Fruit fly (Drosophila melanogaster): ENCODE measurements around the gene Sry-delta.

Sry-delta gene

DNA sequence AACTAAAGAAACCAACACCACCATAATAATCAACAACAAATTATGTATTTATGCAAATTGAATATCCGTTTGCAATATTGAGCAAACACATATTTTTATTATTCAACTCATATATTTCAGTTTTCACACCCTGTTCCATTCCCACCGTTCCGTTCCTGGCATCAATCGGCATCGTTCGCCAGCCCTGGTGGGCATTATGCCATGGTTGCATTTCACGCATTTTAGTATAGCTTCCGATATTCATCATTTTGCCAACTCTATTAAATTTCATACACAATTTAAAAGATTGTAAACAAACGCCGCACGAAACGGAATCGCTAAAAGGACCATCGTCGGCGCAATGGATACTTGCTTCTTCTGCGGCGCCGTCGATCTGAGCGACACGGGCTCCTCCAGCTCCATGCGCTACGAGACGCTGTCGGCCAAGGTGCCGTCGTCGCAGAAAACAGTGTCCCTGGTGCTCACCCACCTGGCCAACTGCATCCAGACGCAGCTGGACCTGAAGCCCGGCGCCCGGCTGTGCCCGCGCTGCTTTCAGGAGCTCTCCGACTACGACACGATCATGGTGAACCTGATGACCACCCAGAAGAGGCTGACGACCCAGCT lies at the start of gene Sry-delta (continued):
- no peak for TF ChIP-seq hkb (optimal IDR thresholded peaks at IDR 0.05)
- peak; percentile 75 for TF ChIP-seq hkb (GFP tag; IDR thresholded peaks at IDR 0.05)
- TF ChIP-seq Dp (GFP tag; optimal IDR thresholded peaks at IDR 0.05), result peak; percentile 56
- TF ChIP-seq Gsc (GFP tag; IDR thresholded peaks at IDR 0.05), result no peak
- TF ChIP-seq Doc2 (GFP tag; IDR thresholded peaks at IDR 0.05), result no peak
- TF ChIP-seq CG7372 (GFP tag; IDR thresholded peaks at IDR 0.05), result peak; percentile 44; the same call in 1 of the 2 replicates
- TF ChIP-seq Ravus (GFP tag; IDR thresholded peaks at IDR 0.05), result 0 out of 2 replicates have a peak, but pooled peaks have one; percentile 2
- peak; percentile 79 for TF ChIP-seq Dll (GFP tag; IDR thresholded peaks at IDR 0.05; ENCODE audit: partially characterized antibody)
- no peak for TF ChIP-seq Lpt (GFP tag; optimal IDR thresholded peaks at IDR 0.05)
- TF ChIP-seq Mad (GFP tag; optimal IDR thresholded peaks at IDR 0.05), result peak; percentile 73
- no peak for TF ChIP-seq CG6854 (GFP tag; optimal IDR thresholded peaks at IDR 0.05)
- TF ChIP-seq CG11696 (GFP tag; IDR thresholded peaks at IDR 0.05), result no peak
- no peak for TF ChIP-seq Dfd (GFP tag; optimal IDR thresholded peaks at IDR 0.05)
- peak; percentile 50 for TF ChIP-seq onecut (GFP tag; IDR thresholded peaks at IDR 0.05)
- TF ChIP-seq CG17385 (GFP tag; optimal IDR thresholded peaks at IDR 0.05), result no peak
- TF ChIP-seq PHDP (tag; optimal IDR thresholded peaks at IDR 0.05), result peak; percentile 72
- peak; percentile 84 for TF ChIP-seq bab2 (GFP tag; optimal IDR thresholded peaks at IDR 0.05)
- TF ChIP-seq wdn (GFP tag; IDR thresholded peaks at IDR 0.05), result peak; percentile 56; the same call in 1 of the 2 replicates
- no peak for TF ChIP-seq CG8478 (optimal IDR thresholded peaks at IDR 0.05)
- TF ChIP-seq tio (GFP tag; optimal IDR thresholded peaks at IDR 0.05), result no peak
- peak in 1 of 2 experiments; percentile 88 for TF ChIP-seq Hr51 (GFP tag; optimal IDR thresholded peaks at IDR 0.05)
- TF ChIP-seq CG16815 (GFP tag; optimal IDR thresholded peaks at IDR 0.05), result peak; percentile 42
- peak; percentile 93 for TF ChIP-seq CG2120 (GFP tag; optimal IDR thresholded peaks at IDR 0.05)
- peak; percentile 48; the same call in 1 of the 3 replicates for TF ChIP-seq CG6175 (GFP tag; IDR thresholded peaks at IDR 0.05)
- TF ChIP-seq mirr (GFP tag; optimal IDR thresholded peaks at IDR 0.05), result peak; percentile 82
- no peak for TF ChIP-seq CG5180 (GFP tag; optimal IDR thresholded peaks at IDR 0.05)
- no peak for TF ChIP-seq D (optimal IDR thresholded peaks at IDR 0.05)
- peak; percentile 37 for TF ChIP-seq D (GFP tag; optimal IDR thresholded peaks at IDR 0.05)
- peak; percentile 67 for TF ChIP-seq CG10462 (GFP tag; optimal IDR thresholded peaks at IDR 0.05)
- TF ChIP-seq Meics (GFP tag; optimal IDR thresholded peaks at IDR 0.05), result peak; percentile 76
- TF ChIP-seq CG14710 (tag; optimal IDR thresholded peaks at IDR 0.05), result peak; percentile 88
- peak; percentile 81 for TF ChIP-seq nmo (GFP tag; optimal IDR thresholded peaks at IDR 0.05)
- peak; percentile 86 for TF ChIP-seq Ptx1 (GFP tag; IDR thresholded peaks at IDR 0.05)
- TF ChIP-seq Rx (GFP tag; IDR thresholded peaks at IDR 0.05), result peak; percentile 67
- TF ChIP-seq sens-2 (GFP tag; IDR thresholded peaks at IDR 0.05), result peak; percentile 61; the same call in 1 of the 2 replicates
- TF ChIP-seq CG18764 (GFP tag; optimal IDR thresholded peaks at IDR 0.05), result peak; percentile 80
- TF ChIP-seq pfk (GFP tag; optimal IDR thresholded peaks at IDR 0.05), result peak; percentile 99
- TF ChIP-seq B-H2 (GFP tag; optimal IDR thresholded peaks at IDR 0.05), result peak; percentile 90
- TF ChIP-seq vvl (GFP tag; IDR thresholded peaks at IDR 0.05), result peak; percentile 90
- TF ChIP-seq usp (GFP tag; optimal IDR thresholded peaks at IDR 0.05), result no peak
- peak; percentile 78 for TF ChIP-seq CG9727 (GFP tag; optimal IDR thresholded peaks at IDR 0.05)
- TF ChIP-seq cwo (GFP tag; optimal IDR thresholded peaks at IDR 0.05), result no peak
- peak; percentile 86 for TF ChIP-seq CG12942 (GFP tag; optimal IDR thresholded peaks at IDR 0.05)
- TF ChIP-seq kay (GFP tag; optimal IDR thresholded peaks at IDR 0.05), result peak; percentile 61
- peak; percentile 84 for TF ChIP-seq CG17829 (tag; optimal IDR thresholded peaks at IDR 0.05)
- TF ChIP-seq CG13123 (GFP tag; optimal IDR thresholded peaks at IDR 0.05), result peak; percentile 40
- peak; percentile 36; the same call in 1 of the 3 replicates for TF ChIP-seq CG11695 (GFP tag; IDR thresholded peaks at IDR 0.05)
- peak; percentile 81 for TF ChIP-seq CG8924 (tag; optimal IDR thresholded peaks at IDR 0.05)
- TF ChIP-seq gro (GFP tag; optimal IDR thresholded peaks at IDR 0.05), result peak; percentile 93
- peak; percentile 14 for TF ChIP-seq Neu2 (GFP tag; optimal IDR thresholded peaks at IDR 0.05; ENCODE audit: borderline replicate concordance)
- peak; percentile 91 for TF ChIP-seq Xbp1 (GFP tag; optimal IDR thresholded peaks at IDR 0.05)
